Fruit fly (Drosophila melanogaster) whole organism: ENCODE data around the gene MED30.

ENCODE experiments used
- EcR ChIP-seq, 2 experiments: fragments of >200 bp; optimal IDR thresholded peaks; 2 replicates each; lab custom pipeline; 2017; ENCODE audit warnings: missing biosample characterization in 2 of 2, missing genetic modification characterization in 2 of 2, missing genetic modification reagents in 2 of 2
- pan ChIP-seq: fragments of >200 bp; optimal IDR thresholded peaks from 2 replicates; lab custom pipeline; 2017
- psq ChIP-seq: fragments of >200 bp; optimal IDR thresholded peaks from 2 replicates; lab custom pipeline; 2017
- usp ChIP-seq: fragments of >200 bp; optimal IDR thresholded peaks from 2 replicates; lab custom pipeline; 2017; ENCODE audit warnings: missing biosample characterization, missing genetic modification characterization, mixed read lengths

- TF ChIP-seq usp (GFP tag; lab: Kevin White, UChicago), result no peak
- TF ChIP-seq psq (lab: Kevin White, UChicago), result no peak
- no peak for TF ChIP-seq EcR (GFP tag; optimal IDR thresholded peaks at IDR 0.05; lab: Kevin White, UChicago)
- TF ChIP-seq pan (lab: Kevin White, UChicago), result no peak
Measured at dm6 chr3L:681793-682369, 28.0 kb upstream of the MED30 start.
